Worm (Caenorhabditis elegans) whole organism, late embryonic: Measurements from ENCODE around the gene dop-1.

Experiments used
- C08G9.2 ChIP-seq: sonication (generic microtip); optimal IDR thresholded peaks from 2 replicates; lab custom pipeline; 2016; ENCODE audit warnings: mild to moderate bottlenecking, missing genetic modification characterization, moderate library complexity, missing compliant biosample characterization
- C38D4.7 ChIP-seq: fragments of 200-800 bp; sonication (Bioruptor generic); optimal IDR thresholded peaks from 2 replicates; lab custom pipeline; 2018; ENCODE audit warnings: mild to moderate bottlenecking, missing genetic modification characterization, moderate library complexity, missing compliant biosample characterization
- K02D7.2 ChIP-seq: sonication (generic microtip); optimal IDR thresholded peaks from 2 replicates; lab custom pipeline; 2017; ENCODE audit warnings: mild to moderate bottlenecking, missing genetic modification characterization, missing compliant biosample characterization
- T23F11.4 ChIP-seq: fragments of 200-800 bp; sonication (Bioruptor generic); optimal IDR thresholded peaks from 2 replicates; lab custom pipeline; 2018; ENCODE audit warnings: mild to moderate bottlenecking, missing genetic modification characterization, missing compliant biosample characterization
- Y22D7AL.16 ChIP-seq: sonication (generic microtip); optimal IDR thresholded peaks from 2 replicates; lab custom pipeline; 2016; ENCODE audit warnings: missing genetic modification characterization, missing compliant biosample characterization
- ama-1 ChIP-seq: fragments of 150-350 bp; optimal IDR thresholded peaks from 2 replicates; lab custom pipeline; 2014
- ceh-18 ChIP-seq: sonication (generic microtip); optimal IDR thresholded peaks from 2 replicates; lab custom pipeline; 2016; ENCODE audit warnings: missing genetic modification characterization, missing compliant biosample characterization
- ceh-22 ChIP-seq: sonication (generic microtip); optimal IDR thresholded peaks from 2 replicates; lab custom pipeline; 2017; ENCODE audit warnings: missing biosample characterization, missing genetic modification characterization
- ceh-24 ChIP-seq: sonication (generic microtip); optimal IDR thresholded peaks from 2 replicates; lab custom pipeline; 2016; ENCODE audit warnings: mild to moderate bottlenecking, missing genetic modification characterization, missing compliant biosample characterization
- ceh-34 ChIP-seq: sonication (generic microtip); optimal IDR thresholded peaks from 2 replicates; lab custom pipeline; 2016; ENCODE audit warnings: mild to moderate bottlenecking, missing genetic modification characterization, missing compliant biosample characterization
- ceh-45 ChIP-seq: fragments of 200-800 bp; sonication (Bioruptor generic); IDR thresholded peaks from 2 replicates; pipeline ENCODE4 v1.3.6; 2022; ENCODE audit warnings: missing genetic modification reagents, missing genetic modification characterization, missing compliant biosample characterization
- dmd-4 ChIP-seq: sonication (generic microtip); optimal IDR thresholded peaks from 2 replicates; lab custom pipeline; 2016; ENCODE audit warnings: borderline replicate concordance, missing genetic modification characterization, missing compliant biosample characterization
- elt-4 ChIP-seq: sonication (generic microtip); optimal IDR thresholded peaks from 2 replicates; lab custom pipeline; 2016; ENCODE audit warnings: missing genetic modification characterization, missing compliant biosample characterization
- eyg-1 ChIP-seq: sonication (generic microtip); optimal IDR thresholded peaks from 2 replicates; lab custom pipeline; 2016; ENCODE audit warnings: missing genotype, missing genetic modification characterization, missing compliant biosample characterization
- fax-1 ChIP-seq: sonication (generic microtip); optimal IDR thresholded peaks from 2 replicates; lab custom pipeline; 2016; ENCODE audit warnings: missing genotype, missing genetic modification characterization, missing compliant biosample characterization
- fkh-10 ChIP-seq: fragments of 150-350 bp; optimal IDR thresholded peaks from 2 replicates; lab custom pipeline; 2014; ENCODE audit warnings: missing biosample characterization, missing genetic modification reagents, missing genetic modification characterization
- fkh-6 ChIP-seq: sonication (generic microtip); optimal IDR thresholded peaks from 2 replicates; lab custom pipeline; 2016; ENCODE audit warnings: missing genetic modification characterization, missing compliant biosample characterization
- hlh-30 ChIP-seq: sonication (generic microtip); optimal IDR thresholded peaks from 2 replicates; lab custom pipeline; 2017; ENCODE audit warnings: antibody characterized with exemption, missing genetic modification characterization, missing compliant biosample characterization; ENCODE audit not compliant: insufficient read depth
- hlh-8 ChIP-seq: sonication (generic microtip); optimal IDR thresholded peaks from 2 replicates; lab custom pipeline; 2016; ENCODE audit warnings: missing genotype, missing genetic modification characterization, missing compliant biosample characterization
- lim-6 ChIP-seq: sonication (generic microtip); optimal IDR thresholded peaks from 2 replicates; lab custom pipeline; 2016; ENCODE audit warnings: missing genetic modification characterization, missing compliant biosample characterization
- lin-11 ChIP-seq: fragments of 200-800 bp; sonication (Bioruptor generic); optimal IDR thresholded peaks from 2 replicates; lab custom pipeline; 2018; ENCODE audit warnings: mild to moderate bottlenecking, missing genetic modification characterization, missing compliant biosample characterization
- nfya-1 ChIP-seq: sonication (generic microtip); optimal IDR thresholded peaks from 2 replicates; lab custom pipeline; 2017; ENCODE audit warnings: missing genetic modification characterization, mild to moderate bottlenecking, missing compliant biosample characterization, antibody characterized with exemption, moderate library complexity
- nhr-11 ChIP-seq: fragments of 150-350 bp; optimal IDR thresholded peaks from 2 replicates; lab custom pipeline; 2014; ENCODE audit warnings: missing biosample characterization, missing genetic modification characterization
- nhr-232 ChIP-seq: sonication (generic microtip); optimal IDR thresholded peaks from 2 replicates; lab custom pipeline; 2016; ENCODE audit warnings: missing genetic modification characterization, missing compliant biosample characterization
- odd-2 ChIP-seq: sonication (generic microtip); optimal IDR thresholded peaks from 2 replicates; lab custom pipeline; 2017; ENCODE audit warnings: antibody characterized with exemption, mild to moderate bottlenecking, missing genetic modification characterization, missing compliant biosample characterization
- pag-3 ChIP-seq: sonication (generic microtip); optimal IDR thresholded peaks from 2 replicates; lab custom pipeline; 2016; ENCODE audit warnings: missing compliant biosample characterization, missing genetic modification characterization, borderline replicate concordance
- pax-1 ChIP-seq: fragments of 150-350 bp; optimal IDR thresholded peaks from 2 replicates; lab custom pipeline; 2014; ENCODE audit warnings: missing biosample characterization, missing genetic modification characterization
- pha-4 ChIP-seq: fragments of 150-350 bp; optimal IDR thresholded peaks from 2 replicates; lab custom pipeline; 2018; ENCODE audit warnings: missing biosample characterization, missing genetic modification reagents, missing genetic modification characterization
- pqm-1 ChIP-seq: sonication (generic microtip); optimal IDR thresholded peaks from 2 replicates; lab custom pipeline; 2016; ENCODE audit warnings: missing genetic modification characterization, missing compliant biosample characterization
- pros-1 ChIP-seq: fragments of 150-350 bp; optimal IDR thresholded peaks from 2 replicates; lab custom pipeline; 2014; ENCODE audit warnings: missing biosample characterization, missing genetic modification reagents, missing genetic modification characterization
- sox-4 ChIP-seq: sonication (generic microtip); optimal IDR thresholded peaks from 2 replicates; lab custom pipeline; 2017; ENCODE audit warnings: mild to moderate bottlenecking, missing genetic modification characterization, inconsistent platforms, missing compliant biosample characterization
- syd-9 ChIP-seq: sonication (generic microtip); optimal IDR thresholded peaks from 2 replicates; lab custom pipeline; 2016; ENCODE audit warnings: mild to moderate bottlenecking, missing genetic modification characterization, moderate library complexity, missing compliant biosample characterization
- tbx-7 ChIP-seq: sonication (generic microtip); optimal IDR thresholded peaks from 2 replicates; lab custom pipeline; 2016; ENCODE audit warnings: missing genotype, missing genetic modification characterization, missing compliant biosample characterization
- ttx-3 ChIP-seq: sonication (generic microtip); optimal IDR thresholded peaks from 2 replicates; lab custom pipeline; 2016; ENCODE audit warnings: missing genetic modification reagents, missing genetic modification characterization, missing compliant biosample characterization
- unc-86 ChIP-seq: sonication (generic microtip); optimal IDR thresholded peaks from 2 replicates; lab custom pipeline; 2016; ENCODE audit warnings: missing genetic modification characterization, missing compliant biosample characterization
- ztf-16 ChIP-seq: sonication (generic microtip); optimal IDR thresholded peaks from 2 replicates; lab custom pipeline; 2017; ENCODE audit warnings: missing genetic modification characterization, missing compliant biosample characterization

The dop-1 gene

ce11 chrX:4371988-4372387 lies 46.7 kb downstream of the dop-1 start, which contains the start of gene R160.14:
Gene R160.14 (minus strand): TSS chrX:4372088.
- TF ChIP-seq odd-2 (tag; lab: Kevin White, UChicago): no peak
- no peak for TF ChIP-seq ceh-22 (tag; lab: Kevin White, UChicago)
- no peak for TF ChIP-seq ceh-18 (tag; lab: Kevin White, UChicago)
- TF ChIP-seq pha-4 (tag; lab: Kevin White, UChicago): no peak
- no peak for TF ChIP-seq nfya-1 (tag; lab: Kevin White, UChicago)
- no peak for TF ChIP-seq K02D7.2 (tag; lab: Kevin White, UChicago)
- no peak for TF ChIP-seq ceh-24 (tag; lab: Kevin White, UChicago)

ce11 chrX:4371413-4371812 lies 47.2 kb downstream of the dop-1 start, which contains the start of gene R160.13:
Gene R160.13 (minus strand): TSS chrX:4371513.
- TF ChIP-seq ceh-24 (tag; lab: Kevin White, UChicago) (no peak), fax-1 (tag; lab: Kevin White, UChicago) (no peak), ttx-3 (tag; lab: Kevin White, UChicago) (no peak)

DNA sequence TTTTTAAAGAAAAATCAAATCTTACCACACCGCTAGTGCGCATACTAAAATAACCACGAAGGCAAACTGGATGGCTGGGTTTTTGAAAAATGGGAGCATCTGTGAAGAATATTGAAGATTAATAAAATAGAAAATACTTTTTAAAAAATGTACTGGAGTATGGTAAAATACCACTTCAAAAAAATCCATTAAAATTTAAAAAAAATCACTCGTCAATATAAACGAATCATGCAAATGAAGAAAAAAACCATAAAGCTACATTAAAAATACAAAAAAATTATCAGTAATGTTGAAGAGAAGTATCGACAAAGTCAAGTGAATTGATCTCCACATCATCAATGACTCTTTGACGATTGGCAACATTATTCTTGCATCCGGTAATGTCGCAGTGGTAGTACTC lies 47.9 kb downstream of the dop-1 start, which contains the start of gene R160.5:
Gene R160.5 (minus strand): TSS at position 101 of the 400 bp plus-strand sequence.
- no peak for TF ChIP-seq C08G9.2 (tag; lab: Kevin White, UChicago)

- no peak for TF ChIP-seq dmd-4
- TF ChIP-seq eyg-1 (tag; lab: Kevin White, UChicago): no peak
- TF ChIP-seq unc-86: no peak
- TF ChIP-seq nhr-232 (tag; lab: Kevin White, UChicago): no peak
- TF ChIP-seq pax-1 (tag; lab: Kevin White, UChicago): no peak
- TF ChIP-seq T23F11.4 (GFP tag; lab: Kevin White, UChicago): no peak
- no peak for TF ChIP-seq ceh-45
- TF ChIP-seq sox-4 (tag; lab: Kevin White, UChicago): no peak
- no peak for TF ChIP-seq hlh-8 (tag; lab: Kevin White, UChicago)
- TF ChIP-seq pqm-1: no peak
- TF ChIP-seq ceh-34 (tag; lab: Kevin White, UChicago): no peak
- no peak for TF ChIP-seq ztf-16 (tag; lab: Kevin White, UChicago)
- TF ChIP-seq pag-3 (tag; lab: Kevin White, UChicago): no peak
- no peak for TF ChIP-seq lin-11 (tag; lab: Kevin White, UChicago)
- TF ChIP-seq C38D4.7 (GFP tag; lab: Kevin White, UChicago): no peak
- TF ChIP-seq K02D7.2 (tag; lab: Kevin White, UChicago): no peak
Observed at ce11 chrX:4368800-4369199, 49.9 kb downstream of the dop-1 start, which contains the start of gene R160.4. Gene R160.4 (minus strand): TSS chrX:4368900.

- TF ChIP-seq tbx-7 (no peak), nhr-11 (no peak), ceh-34 (tag; lab: Kevin White, UChicago) (no peak), elt-4 (tag; lab: Kevin White, UChicago) (no peak), fax-1 (tag; lab: Kevin White, UChicago) (no peak), C08G9.2 (tag; lab: Kevin White, UChicago) (no peak), lim-6 (tag; lab: Kevin White, UChicago) (no peak), ttx-3 (tag; lab: Kevin White, UChicago) (no peak), hlh-30 (tag; lab: Kevin White, UChicago) (no peak)
Observed at ce11 chrX:4367414-4367813, 51.2 kb downstream of the dop-1 start, which contains the start of gene R160.10. Gene R160.10 (minus strand): TSS chrX:4367514.

DNA sequence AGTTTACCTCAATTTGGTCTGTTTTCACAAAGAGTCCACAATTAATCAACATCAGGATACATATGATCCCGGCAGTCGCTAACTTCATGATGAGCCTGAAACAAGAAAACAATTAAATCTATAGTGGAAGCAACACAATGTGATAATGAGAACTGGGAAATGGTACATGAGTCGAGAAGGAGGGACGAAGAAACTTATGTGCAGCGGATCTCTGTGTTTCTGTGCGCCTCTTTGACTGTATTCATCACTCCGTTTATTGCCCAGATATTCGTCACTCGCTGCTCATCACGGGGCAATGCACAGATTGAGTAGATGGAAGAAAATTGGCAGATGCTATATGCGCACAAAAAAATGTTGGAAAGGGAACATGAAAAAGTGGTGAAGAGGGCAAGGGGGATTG lies 52.4 kb downstream of the dop-1 start, which contains the start of gene R160.3:
Gene R160.3 (minus strand): TSS at position 101 of the 400 bp plus-strand sequence.
- TF ChIP-seq sox-4 (tag; lab: Kevin White, UChicago): no peak
- TF ChIP-seq fkh-6 (tag; lab: Kevin White, UChicago): no peak
- TF ChIP-seq ama-1 (lab: Kevin White, UChicago): no peak
- TF ChIP-seq tbx-7: no peak
- TF ChIP-seq pros-1 (tag; lab: Kevin White, UChicago): no peak
- TF ChIP-seq Y22D7AL.16 (tag; lab: Kevin White, UChicago): no peak
- no peak for TF ChIP-seq C38D4.7 (GFP tag; lab: Kevin White, UChicago)
- TF ChIP-seq fkh-10 (GFP tag; lab: Kevin White, UChicago): no peak
- no peak for TF ChIP-seq ztf-16 (tag; lab: Kevin White, UChicago)
- TF ChIP-seq syd-9: no peak
